Worm (Caenorhabditis elegans) whole organism, L2 larva: ENCODE measurements around the gene K02A2.5.

Experiments
- C34F6.9 ChIP-seq: fragments of 150-350 bp; optimal IDR thresholded peaks from 2 replicates; lab custom pipeline; 2014; ENCODE audit warnings: missing biosample characterization, missing genetic modification characterization
- R02D3.7 ChIP-seq: fragments of 150-350 bp; optimal IDR thresholded peaks from 2 replicates; lab custom pipeline; 2014; ENCODE audit warnings: missing biosample characterization, missing genetic modification characterization
- Y55F3AM.14 ChIP-seq: fragments of 200-800 bp; sonication (Bioruptor generic); optimal IDR thresholded peaks from 2 replicates; lab custom pipeline; 2018; ENCODE audit warnings: mild to moderate bottlenecking, missing genetic modification characterization, missing compliant biosample characterization
- ZK546.5 ChIP-seq: sonication (generic microtip); optimal IDR thresholded peaks from 2 replicates; lab custom pipeline; 2017; ENCODE audit warnings: missing biosample characterization, missing genetic modification characterization
- alr-1 ChIP-seq: fragments of 150-350 bp; optimal IDR thresholded peaks from 2 replicates; lab custom pipeline; 2014; ENCODE audit warnings: missing biosample characterization, missing genetic modification characterization
- aly-2 ChIP-seq: fragments of 150-350 bp; optimal IDR thresholded peaks from 2 replicates; lab custom pipeline; 2014; ENCODE audit warnings: missing biosample characterization, missing genetic modification characterization
- ama-1 ChIP-seq: fragments of 150-350 bp; optimal IDR thresholded peaks from 2 replicates; lab custom pipeline; 2018; ENCODE audit warnings: inconsistent platforms
- ceh-16 ChIP-seq: fragments of 150-350 bp; optimal IDR thresholded peaks from 2 replicates; lab custom pipeline; 2014; ENCODE audit warnings: missing biosample characterization, missing genetic modification characterization
- crh-2 ChIP-seq: sonication (generic microtip); optimal IDR thresholded peaks from 2 replicates; lab custom pipeline; 2017; ENCODE audit warnings: missing biosample characterization, missing genetic modification characterization
- dmd-4 ChIP-seq: sonication (generic microtip); optimal IDR thresholded peaks from 2 replicates; lab custom pipeline; 2017; ENCODE audit warnings: missing biosample characterization, missing genetic modification characterization
- egl-27 ChIP-seq: sonication (generic microtip); optimal IDR thresholded peaks from 3 replicates; lab custom pipeline; 2017; ENCODE audit warnings: missing biosample characterization, missing genetic modification reagents, missing genetic modification characterization
- elt-1 ChIP-seq: fragments of 150-350 bp; optimal IDR thresholded peaks from 2 replicates; lab custom pipeline; 2014; ENCODE audit warnings: missing biosample characterization, missing genetic modification characterization
- elt-3 ChIP-seq: sonication (generic microtip); optimal IDR thresholded peaks from 2 replicates; lab custom pipeline; 2017; ENCODE audit warnings: missing biosample characterization, missing genetic modification characterization
- fos-1 ChIP-seq: fragments of 150-350 bp; optimal IDR thresholded peaks from 2 replicates; lab custom pipeline; 2014; ENCODE audit warnings: missing biosample characterization, missing genetic modification characterization
- gmeb-1 ChIP-seq: fragments of 150-350 bp; optimal IDR thresholded peaks from 2 replicates; lab custom pipeline; 2014; ENCODE audit warnings: missing biosample characterization, missing genetic modification characterization
- lin-11 ChIP-seq: fragments of 150-350 bp; sonication (generic microtip); optimal IDR thresholded peaks from 2 replicates; lab custom pipeline; 2014; ENCODE audit warnings: missing biosample characterization, missing genetic modification characterization, inconsistent platforms, mixed read lengths
- lin-13 ChIP-seq: fragments of 150-350 bp; optimal IDR thresholded peaks from 2 replicates; lab custom pipeline; 2014; ENCODE audit warnings: missing biosample characterization, missing genetic modification reagents, missing genetic modification characterization
- lsy-2 ChIP-seq, 2 experiments: fragments of 150-350 bp in 1 of 2; sonication (generic microtip) in 1 of 2; optimal IDR thresholded peaks; 2 replicates each; lab custom pipeline; 2014 to 2017; ENCODE audit warnings: missing biosample characterization in 2 of 2, missing genetic modification characterization in 2 of 2
- mbf-1 ChIP-seq: sonication (generic microtip); optimal IDR thresholded peaks from 2 replicates; lab custom pipeline; 2017; ENCODE audit warnings: missing biosample characterization, missing genetic modification characterization
- mdl-1 ChIP-seq, 2 experiments: fragments of 150-350 bp in 1 of 2; sonication (generic microtip) in 1 of 2; optimal IDR thresholded peaks; 2 replicates each; lab custom pipeline; 2017; ENCODE audit warnings: missing biosample characterization in 2 of 2, missing genetic modification characterization in 2 of 2
- nhr-10 ChIP-seq: sonication (generic microtip); optimal IDR thresholded peaks from 2 replicates; lab custom pipeline; 2017; ENCODE audit warnings: missing biosample characterization, missing genetic modification characterization
- nhr-11 ChIP-seq: fragments of 150-350 bp; optimal IDR thresholded peaks from 2 replicates; lab custom pipeline; 2014; ENCODE audit warnings: missing biosample characterization, missing genetic modification characterization
- nhr-12 ChIP-seq: fragments of 150-350 bp; optimal IDR thresholded peaks from 2 replicates; lab custom pipeline; 2014; ENCODE audit warnings: missing biosample characterization, missing genetic modification characterization
- nhr-129 ChIP-seq: fragments of 150-350 bp; optimal IDR thresholded peaks from 2 replicates; lab custom pipeline; 2014; ENCODE audit warnings: missing biosample characterization, missing genetic modification characterization
- nhr-21 ChIP-seq: fragments of 150-350 bp; optimal IDR thresholded peaks from 2 replicates; lab custom pipeline; 2014; ENCODE audit warnings: missing biosample characterization, missing genetic modification characterization
- nhr-23 ChIP-seq: fragments of 150-350 bp; optimal IDR thresholded peaks from 2 replicates; lab custom pipeline; 2014; ENCODE audit warnings: missing biosample characterization, missing genetic modification reagents, missing genetic modification characterization
- nhr-237 ChIP-seq: fragments of 150-350 bp; optimal IDR thresholded peaks from 2 replicates; lab custom pipeline; 2014; ENCODE audit warnings: missing biosample characterization, missing genetic modification characterization
- nhr-25 ChIP-seq: fragments of 150-350 bp; sonication (generic microtip); optimal IDR thresholded peaks from 3 replicates; lab custom pipeline; 2014; ENCODE audit warnings: missing biosample characterization, missing genetic modification characterization
- nhr-6 ChIP-seq: fragments of 150-350 bp; optimal IDR thresholded peaks from 2 replicates; lab custom pipeline; 2014; ENCODE audit warnings: missing biosample characterization, missing genetic modification characterization
- nhr-77 ChIP-seq: fragments of 150-350 bp; optimal IDR thresholded peaks from 2 replicates; lab custom pipeline; 2014; ENCODE audit warnings: missing biosample characterization, missing genetic modification characterization
- sem-4 ChIP-seq: fragments of 150-350 bp; optimal IDR thresholded peaks from 2 replicates; lab custom pipeline; 2014; ENCODE audit warnings: missing biosample characterization, missing genetic modification reagents, missing genetic modification characterization
- skn-1 ChIP-seq: sonication (generic microtip); optimal IDR thresholded peaks from 2 replicates; lab custom pipeline; 2017; ENCODE audit warnings: missing biosample characterization, missing genetic modification characterization
- sma-3 ChIP-seq: sonication (generic microtip); optimal IDR thresholded peaks from 2 replicates; lab custom pipeline; 2016; ENCODE audit warnings: missing genetic modification reagents, missing genetic modification characterization, missing compliant biosample characterization
- sma-9 ChIP-seq, 2 experiments: fragments of 150-350 bp in 1 of 2; sonication (generic microtip) in 1 of 2; optimal IDR thresholded peaks; 2 replicates each; lab custom pipeline; 2014 to 2016; ENCODE audit warnings: missing genetic modification characterization in 2 of 2, mild to moderate bottlenecking in 1 of 2, missing biosample characterization in 1 of 2, missing compliant biosample characterization in 1 of 2, missing genetic modification reagents in 1 of 2, moderate library complexity in 1 of 2
- snpc-4 ChIP-seq: fragments of 150-350 bp; optimal IDR thresholded peaks from 2 replicates; lab custom pipeline; 2014; ENCODE audit warnings: missing biosample characterization, missing genetic modification characterization
- unc-39 ChIP-seq: fragments of 150-350 bp; optimal IDR thresholded peaks from 2 replicates; lab custom pipeline; 2014; ENCODE audit warnings: missing biosample characterization, missing genetic modification characterization
- unc-62 ChIP-seq: fragments of 150-350 bp; optimal IDR thresholded peaks from 2 replicates; lab custom pipeline; 2014; ENCODE audit warnings: missing biosample characterization, missing genetic modification reagents, missing genetic modification characterization
- zag-1 ChIP-seq: fragments of 150-350 bp; optimal IDR thresholded peaks from 2 replicates; lab custom pipeline; 2014; ENCODE audit warnings: missing biosample characterization, missing genetic modification characterization
- ztf-4 ChIP-seq: fragments of 150-350 bp; optimal IDR thresholded peaks from 2 replicates; lab custom pipeline; 2014; ENCODE audit warnings: missing biosample characterization, missing genetic modification characterization

Gene K02A2.5

ce11 chrII:7396081-7396480 lies 15.7 kb downstream of the K02A2.5 start:
- no peak for TF ChIP-seq nhr-77 (tag; lab: Kevin White, UChicago)
- no peak for TF ChIP-seq dmd-4
- TF ChIP-seq nhr-6 (tag; lab: Kevin White, UChicago), result no peak
- TF ChIP-seq ama-1 (lab: Kevin White, UChicago), result no peak
- no peak for TF ChIP-seq nhr-11 (tag; lab: Kevin White, UChicago)
- TF ChIP-seq skn-1 (tag; lab: Kevin White, UChicago), result no peak
- no peak for TF ChIP-seq egl-27
- TF ChIP-seq mdl-1 (tag; optimal IDR thresholded peaks at IDR 0.05; lab: Kevin White, UChicago), result no peak
- TF ChIP-seq nhr-10 (tag; lab: Kevin White, UChicago), result no peak
- TF ChIP-seq elt-3 (tag; lab: Kevin White, UChicago), result no peak
- TF ChIP-seq unc-62 (GFP tag; lab: Kevin White, UChicago), result no peak
- no peak for TF ChIP-seq alr-1
- TF ChIP-seq ceh-16 (tag; lab: Kevin White, UChicago), result no peak
- TF ChIP-seq crh-2, result no peak
- TF ChIP-seq fos-1, result no peak
- TF ChIP-seq ztf-4 (tag; lab: Kevin White, UChicago), result no peak
- no peak for TF ChIP-seq ZK546.5 (tag; lab: Kevin White, UChicago)
- no peak for TF ChIP-seq zag-1 (tag; lab: Kevin White, UChicago)
- no peak for TF ChIP-seq unc-39 (tag; lab: Kevin White, UChicago)
- TF ChIP-seq, all 48 proteins: peak for 0

ce11 chrII:7394690-7395054 lies 17.2 kb downstream of the K02A2.5 start, which contains the start of gene bath-44:
Gene bath-44, plus strand, starts transcription at chrII:7394955.
- TF ChIP-seq nhr-77 (tag; lab: Kevin White, UChicago), result no peak
- no peak for TF ChIP-seq crh-2
- TF ChIP-seq ceh-16 (tag; lab: Kevin White, UChicago), result no peak
- TF ChIP-seq lsy-2 (tag; optimal IDR thresholded peaks at IDR 0.05; lab: Kevin White, UChicago), result no peak
- TF ChIP-seq unc-39 (tag; lab: Kevin White, UChicago), result no peak
- TF ChIP-seq Y55F3AM.14, result no peak
- no peak for TF ChIP-seq lin-11 (tag; lab: Kevin White, UChicago)
- TF ChIP-seq, all 48 proteins: peak for 0

ce11 chrII:7393922-7394689 lies 17.7 kb downstream of the K02A2.5 start:
- peak; percentile 27 for TF ChIP-seq C34F6.9 (tag; lab: Kevin White, UChicago)
- no peak for TF ChIP-seq Y55F3AM.14
- TF ChIP-seq nhr-21 (tag; lab: Kevin White, UChicago), result no peak
- TF ChIP-seq snpc-4 (tag; lab: Kevin White, UChicago), result no peak
- TF ChIP-seq ama-1 (lab: Kevin White, UChicago), result no peak
- TF ChIP-seq nhr-25 (tag; lab: Kevin White, UChicago), result peak; percentile 15
- TF ChIP-seq nhr-23 (tag; lab: Kevin White, UChicago), result no peak
- TF ChIP-seq lsy-2 (tag; optimal IDR thresholded peaks at IDR 0.05; lab: Kevin White, UChicago), result peak in 1 of 2 experiments; percentile 27
- peak; percentile 17 for TF ChIP-seq sem-4 (tag; lab: Kevin White, UChicago)
- no peak for TF ChIP-seq mbf-1 (tag; lab: Kevin White, UChicago)

- no peak for TF ChIP-seq dmd-4
- no peak for TF ChIP-seq ZK546.5 (tag; lab: Kevin White, UChicago)
- TF ChIP-seq nhr-25 (tag; lab: Kevin White, UChicago), result peak; percentile 35
- TF ChIP-seq zag-1 (tag; lab: Kevin White, UChicago), result no peak
- TF ChIP-seq R02D3.7 (tag; lab: Kevin White, UChicago), result no peak
- no peak for TF ChIP-seq C34F6.9 (tag; lab: Kevin White, UChicago)
These were observed 18.4 kb downstream of the K02A2.5 start for ce11 chrII:7393393-7393792.

- peak; percentile 76 for TF ChIP-seq nhr-25 (tag; lab: Kevin White, UChicago)
- TF ChIP-seq skn-1 (tag; lab: Kevin White, UChicago), result no peak
- TF ChIP-seq sma-9 (GFP tag; optimal IDR thresholded peaks at IDR 0.05; lab: Kevin White, UChicago), result peak; percentile 89
- TF ChIP-seq sma-9 (tag; optimal IDR thresholded peaks at IDR 0.05; lab: Kevin White, UChicago), result no peak
- peak; percentile 34 for TF ChIP-seq sem-4 (tag; lab: Kevin White, UChicago)
- TF ChIP-seq nhr-77 (tag; lab: Kevin White, UChicago), result no peak
- TF ChIP-seq lsy-2 (tag; optimal IDR thresholded peaks at IDR 0.05; lab: Kevin White, UChicago), result peak in 1 of 2 experiments; percentile 54
- no peak for TF ChIP-seq elt-1 (tag; lab: Kevin White, UChicago)
- TF ChIP-seq nhr-129 (tag; lab: Kevin White, UChicago), result peak; percentile 97
- no peak for TF ChIP-seq nhr-6 (tag; lab: Kevin White, UChicago)
- peak; percentile 85 for TF ChIP-seq fos-1
- no peak for TF ChIP-seq lin-13 (GFP tag; lab: Kevin White, UChicago)
- peak; percentile 42 for TF ChIP-seq sma-3 (GFP tag; lab: Kevin White, UChicago)
- TF ChIP-seq alr-1, result no peak
- no peak for TF ChIP-seq elt-3 (tag; lab: Kevin White, UChicago)
- TF ChIP-seq gmeb-1 (tag; lab: Kevin White, UChicago), result peak; percentile 20
- TF ChIP-seq nhr-12 (tag; lab: Kevin White, UChicago), result no peak
- TF ChIP-seq ZK546.5 (tag; lab: Kevin White, UChicago), result no peak
- no peak for TF ChIP-seq R02D3.7 (tag; lab: Kevin White, UChicago)
- no peak for TF ChIP-seq nhr-21 (tag; lab: Kevin White, UChicago)
- peak; percentile 72 for TF ChIP-seq zag-1 (tag; lab: Kevin White, UChicago)
- TF ChIP-seq unc-39 (tag; lab: Kevin White, UChicago), result no peak
- TF ChIP-seq C34F6.9 (tag; lab: Kevin White, UChicago), result peak; percentile 56
- no peak for TF ChIP-seq egl-27
- no peak for TF ChIP-seq aly-2
- no peak for TF ChIP-seq lin-11 (tag; lab: Kevin White, UChicago)
- TF ChIP-seq nhr-237 (tag; lab: Kevin White, UChicago), result no peak
These were observed 19.7 kb downstream of the K02A2.5 start for ce11 chrII:7392052-7392694.
